Worm (Caenorhabditis elegans) whole organism, L1 larva: Measurements from ENCODE around the gene nduv-2.

ENCODE experiments used
- aha-1 ChIP-seq: fragments of 150-350 bp; optimal IDR thresholded peaks from 2 replicates; lab custom pipeline; 2014; ENCODE audit warnings: missing biosample characterization, missing genetic modification characterization
- alr-1 ChIP-seq: fragments of 200-800 bp; sonication (Bioruptor generic); optimal IDR thresholded peaks from 2 replicates; lab custom pipeline; 2018; ENCODE audit warnings: borderline replicate concordance, mild to moderate bottlenecking, missing genetic modification characterization, missing compliant biosample characterization
- ceh-90 ChIP-seq: sonication (generic microtip); optimal IDR thresholded peaks from 2 replicates; lab custom pipeline; 2016; ENCODE audit warnings: missing genetic modification characterization, missing compliant biosample characterization
- dpl-1 ChIP-seq, 3 experiments: fragments of 150-350 bp in 2 of 3; sonication (generic microtip) in 1 of 3; optimal IDR thresholded peaks; 2 replicates each; lab custom pipeline; 2014 to 2017; ENCODE audit warnings: missing biosample characterization in 3 of 3, missing genetic modification characterization in 3 of 3, missing genetic modification reagents in 3 of 3
- fkh-8 ChIP-seq: sonication (generic microtip); optimal IDR thresholded peaks from 2 replicates; lab custom pipeline; 2016; ENCODE audit warnings: mild to moderate bottlenecking, missing genetic modification characterization, missing compliant biosample characterization
- fos-1 ChIP-seq: fragments of 150-350 bp; optimal IDR thresholded peaks from 2 replicates; lab custom pipeline; 2014; ENCODE audit warnings: missing biosample characterization, missing genetic modification characterization
- nhr-12 ChIP-seq: sonication (generic microtip); optimal IDR thresholded peaks from 2 replicates; lab custom pipeline; 2017; ENCODE audit warnings: missing biosample characterization, missing genetic modification characterization
- nhr-237 ChIP-seq: fragments of 150-350 bp; optimal IDR thresholded peaks from 2 replicates; lab custom pipeline; 2014; ENCODE audit warnings: missing biosample characterization, missing genetic modification characterization
- nhr-85 ChIP-seq: sonication (generic microtip); peaks from one replicate; lab custom pipeline; 2016; ENCODE audit warnings: missing genetic modification characterization, inconsistent platforms, missing compliant biosample characterization
- pag-3 ChIP-seq: sonication (generic microtip); optimal IDR thresholded peaks from 2 replicates; lab custom pipeline; 2017; ENCODE audit warnings: missing genetic modification characterization, mild to moderate bottlenecking, missing compliant biosample characterization, antibody characterized with exemption, borderline replicate concordance; ENCODE audit not compliant: insufficient read depth
- skn-1 ChIP-seq: fragments of 150-350 bp; optimal IDR thresholded peaks from 2 replicates; lab custom pipeline; 2014; ENCODE audit warnings: missing biosample characterization, missing genetic modification characterization

ce11 chrV:13624424-13624823 lies 943 bp downstream of the nduv-2 start, which contains the start of gene F53F4.11:
- TF ChIP-seq nhr-85 (tag; lab: Kevin White, UChicago) (no peak), fos-1 (tag; lab: Kevin White, UChicago) (no peak), alr-1 (no peak), nhr-12 (tag; lab: Kevin White, UChicago) (no peak), aha-1 (no peak), nhr-237 (tag; lab: Kevin White, UChicago) (no peak), dpl-1 (GFP tag; optimal IDR thresholded peaks at IDR 0.05; lab: Kevin White, UChicago) (no peak), ceh-90 (tag; lab: Kevin White, UChicago) (no peak), fkh-8 (tag; lab: Kevin White, UChicago) (no peak), pag-3 (tag; lab: Kevin White, UChicago) (no peak), skn-1 (tag; lab: Kevin White, UChicago) (no peak)
